Fruit fly (Drosophila melanogaster) whole organism, embryonic: ENCODE data around the gene CG43402.

Source experiments
- Atf6 ChIP-seq: fragments of 200-800 bp; sonication (Bioruptor generic); IDR thresholded peaks from 2 replicates; pipeline ENCODE4 v1.3.6; 2022; ENCODE audit warnings: missing biosample characterization, missing genetic modification characterization
- CG10147 ChIP-seq: fragments of 200-800 bp; sonication (Bioruptor generic); optimal IDR thresholded peaks from 2 replicates; lab custom pipeline; 2019; ENCODE audit warnings: missing biosample characterization, mild to moderate bottlenecking, missing genetic modification characterization, moderate library complexity
- CG10565 ChIP-seq: fragments of 200-800 bp; sonication (Bioruptor generic); optimal IDR thresholded peaks from 3 replicates; lab custom pipeline; 2016; ENCODE audit warnings: missing biosample characterization, mild to moderate bottlenecking, missing genetic modification characterization
- CG11093 ChIP-seq: fragments of 200-800 bp; sonication (Bioruptor generic); IDR thresholded peaks from 3 replicates; pipeline ENCODE4 v1.3.6; 2022; ENCODE audit warnings: missing biosample characterization, missing genetic modification characterization
- CG12104 ChIP-seq: fragments of 200-800 bp; sonication (Bioruptor generic); optimal IDR thresholded peaks from 3 replicates; lab custom pipeline; 2016; ENCODE audit warnings: missing biosample characterization, missing genetic modification characterization
- CG12769 ChIP-seq: fragments of 200-800 bp; sonication (Bioruptor generic); optimal IDR thresholded peaks from 2 replicates; lab custom pipeline; 2019; ENCODE audit warnings: missing biosample characterization, mild to moderate bottlenecking, missing genetic modification characterization, moderate library complexity
- CG13424 ChIP-seq: fragments of 200-800 bp; sonication (Bioruptor generic); optimal IDR thresholded peaks from 2 replicates; lab custom pipeline; 2019; ENCODE audit warnings: missing biosample characterization, mild to moderate bottlenecking, missing genetic modification characterization, moderate library complexity
- CG1647 ChIP-seq: fragments of 200-800 bp; sonication (Bioruptor generic); optimal IDR thresholded peaks from 3 replicates; lab custom pipeline; 2016; ENCODE audit warnings: missing biosample characterization, missing genetic modification characterization
- CG16813 ChIP-seq: fragments of 200-800 bp; sonication (Bioruptor generic); IDR thresholded peaks from 3 replicates; pipeline ENCODE4 v1.3.6; 2022; ENCODE audit warnings: missing biosample characterization, missing genetic modification characterization; ENCODE audit not compliant: partially characterized antibody
- CG2120 ChIP-seq: fragments of 200-800 bp; sonication (Bioruptor generic); optimal IDR thresholded peaks from 3 replicates; lab custom pipeline; 2016; ENCODE audit warnings: missing biosample characterization, missing genetic modification characterization
- CG2712 ChIP-seq: fragments of 200-800 bp; optimal IDR thresholded peaks from 3 replicates; lab custom pipeline; 2019; ENCODE audit warnings: missing biosample characterization, mild to moderate bottlenecking, missing genetic modification characterization, moderate library complexity
- CG30403 ChIP-seq: fragments of 200-800 bp; sonication (Bioruptor generic); optimal IDR thresholded peaks from 3 replicates; lab custom pipeline; 2016; ENCODE audit warnings: missing biosample characterization, missing genetic modification characterization
- CG30431 ChIP-seq: fragments of 200-800 bp; sonication (Bioruptor generic); optimal IDR thresholded peaks from 2 replicates; lab custom pipeline; 2017; ENCODE audit warnings: missing biosample characterization, missing genetic modification characterization
- CG3726 ChIP-seq: fragments of 200-800 bp; sonication (Bioruptor generic); IDR thresholded peaks from 3 replicates; pipeline ENCODE4, ENCODE4 v1.3.6; 2022; ENCODE audit warnings: missing biosample characterization, missing genetic modification characterization
- CG3838 ChIP-seq: fragments of 200-800 bp; sonication (Bioruptor generic); optimal IDR thresholded peaks from 3 replicates; lab custom pipeline; 2016; ENCODE audit warnings: missing biosample characterization, missing genetic modification characterization
- CG4328 ChIP-seq: fragments of 200-800 bp; sonication (Bioruptor generic); optimal IDR thresholded peaks from 3 replicates; lab custom pipeline; 2017; ENCODE audit warnings: missing biosample characterization, missing genetic modification reagents, missing genetic modification characterization
- CG5953 ChIP-seq: fragments of 200-800 bp; sonication (Bioruptor generic); IDR thresholded peaks from 2 replicates; pipeline ENCODE4 v1.3.6; 2022; ENCODE audit warnings: missing biosample characterization, missing genetic modification characterization
- CG6791 ChIP-seq: fragments of 200-800 bp; sonication (Bioruptor generic); IDR thresholded peaks from 3 replicates; pipeline ENCODE4 v1.3.6; 2022; ENCODE audit warnings: missing biosample characterization, missing genetic modification characterization; ENCODE audit not compliant: partially characterized antibody
- CG6854 ChIP-seq: fragments of 200-800 bp; sonication (Bioruptor generic); optimal IDR thresholded peaks from 3 replicates; lab custom pipeline; 2017; ENCODE audit warnings: missing biosample characterization, mild to moderate bottlenecking, missing genetic modification characterization
- CG7357 ChIP-seq: fragments of 200-800 bp; sonication (Bioruptor generic); IDR thresholded peaks from 3 replicates; pipeline ENCODE4 v1.3.6; 2022; ENCODE audit warnings: missing biosample characterization, missing genetic modification characterization
- CG8944 ChIP-seq: fragments of 200-800 bp; sonication (Bioruptor generic); optimal IDR thresholded peaks from 3 replicates; lab custom pipeline; 2016; ENCODE audit warnings: missing biosample characterization, missing genetic modification characterization
- CHES-1-like ChIP-seq: fragments of 200-800 bp; sonication (Bioruptor generic); optimal IDR thresholded peaks from 2 replicates; lab custom pipeline; 2016; ENCODE audit warnings: missing biosample characterization, missing genetic modification characterization
- CoRest ChIP-seq: fragments of 200-800 bp; sonication (Bioruptor generic); optimal IDR thresholded peaks from 3 replicates; lab custom pipeline; 2018; ENCODE audit warnings: missing biosample characterization, mild to moderate bottlenecking, missing genetic modification characterization, moderate library complexity
- Dll ChIP-seq: fragments of 200-800 bp; sonication (Bioruptor generic); IDR thresholded peaks from 4 replicates; pipeline ENCODE4 v1.3.6; 2022; ENCODE audit warnings: missing biosample characterization, missing genetic modification characterization; ENCODE audit not compliant: partially characterized antibody
- Dref ChIP-seq: fragments of 200-800 bp; sonication (Bioruptor generic); IDR thresholded peaks from 2 replicates; pipeline ENCODE4 v1.3.6; 2022; ENCODE audit warnings: missing biosample characterization, missing genetic modification characterization
- Fer2 ChIP-seq: fragments of 200-800 bp; sonication (Bioruptor generic); optimal IDR thresholded peaks from 2 replicates; lab custom pipeline; 2018; ENCODE audit warnings: missing biosample characterization, mild to moderate bottlenecking, missing genetic modification characterization, moderate library complexity
- HLH3B ChIP-seq: fragments of 200-800 bp; sonication (Bioruptor generic); IDR thresholded peaks from 2 replicates; pipeline ENCODE4 v1.3.6; 2022; ENCODE audit warnings: missing biosample characterization, missing genetic modification characterization
- HLH54F ChIP-seq: fragments of 200-800 bp; sonication (Bioruptor generic); optimal IDR thresholded peaks from 3 replicates; lab custom pipeline; 2016; ENCODE audit warnings: missing biosample characterization, missing genetic modification characterization
- Hmr ChIP-seq: fragments of 200-800 bp; sonication (Bioruptor generic); optimal IDR thresholded peaks from 3 replicates; lab custom pipeline; 2017; ENCODE audit warnings: mild to moderate bottlenecking, missing biosample characterization, missing genetic modification reagents, missing genetic modification characterization
- Mes4 ChIP-seq: fragments of 200-800 bp; sonication (Bioruptor generic); optimal IDR thresholded peaks from 2 replicates; lab custom pipeline; 2016; ENCODE audit warnings: missing biosample characterization, missing genetic modification characterization
- NC2β ChIP-seq: fragments of 200-800 bp; sonication (Bioruptor generic); optimal IDR thresholded peaks from 2 replicates; lab custom pipeline; 2016; ENCODE audit warnings: missing biosample characterization, missing genetic modification characterization
- Oli ChIP-seq: fragments of 200-800 bp; sonication (Bioruptor generic); optimal IDR thresholded peaks from 2 replicates; lab custom pipeline; 2018; ENCODE audit warnings: missing biosample characterization, mild to moderate bottlenecking, missing genetic modification characterization, moderate library complexity
- Sox102F ChIP-seq: fragments of 200-800 bp; sonication (Bioruptor generic); optimal IDR thresholded peaks from 2 replicates; lab custom pipeline; 2018; ENCODE audit warnings: missing biosample characterization, mild to moderate bottlenecking, missing genetic modification characterization, moderate library complexity
- amos ChIP-seq: fragments of 200-800 bp; sonication (Bioruptor generic); IDR thresholded peaks from 2 replicates; pipeline ENCODE4 v1.3.6; 2022; ENCODE audit warnings: missing biosample characterization, missing genetic modification characterization; ENCODE audit not compliant: partially characterized antibody
- bigmax ChIP-seq: fragments of 200-800 bp; sonication (Bioruptor generic); optimal IDR thresholded peaks from 2 replicates; lab custom pipeline; 2018; ENCODE audit warnings: missing biosample characterization, mild to moderate bottlenecking, missing genetic modification characterization
- bsh ChIP-seq, 2 experiments: fragments of 200-800 bp; sonication (Bioruptor generic); optimal IDR thresholded peaks; 2 replicates each; lab custom pipeline; 2017 to 2018; ENCODE audit warnings: mild to moderate bottlenecking in 2 of 2, missing biosample characterization in 2 of 2, missing genetic modification characterization in 2 of 2, moderate library complexity in 1 of 2
- ci ChIP-seq: fragments of 200-800 bp; sonication (Bioruptor generic); IDR thresholded peaks from 3 replicates; pipeline ENCODE4 v1.3.6; 2022; ENCODE audit warnings: missing biosample characterization, missing genetic modification characterization
- disco-r ChIP-seq: fragments of 200-800 bp; sonication (Bioruptor generic); optimal IDR thresholded peaks from 2 replicates; lab custom pipeline; 2016; ENCODE audit warnings: missing biosample characterization, missing genetic modification characterization
- dmrt99B ChIP-seq: fragments of 200-800 bp; sonication (Bioruptor generic); optimal IDR thresholded peaks from 2 replicates; lab custom pipeline; 2018; ENCODE audit warnings: missing biosample characterization, mild to moderate bottlenecking, missing genetic modification characterization, moderate library complexity
- esg ChIP-seq: fragments of 200-800 bp; sonication (Bioruptor generic); conservative IDR thresholded peaks from 2 replicates; pipeline ENCODE4 v1.3.6; 2022; ENCODE audit warnings: missing biosample characterization, missing genetic modification characterization
- ewg ChIP-seq: fragments of 200-800 bp; sonication (Bioruptor generic); optimal IDR thresholded peaks from 3 replicates; lab custom pipeline; 2017; ENCODE audit warnings: mild to moderate bottlenecking, missing biosample characterization, missing genetic modification reagents, missing genetic modification characterization
- gce ChIP-seq: fragments of 200-800 bp; sonication (Bioruptor generic); IDR thresholded peaks from 3 replicates; pipeline ENCODE4 v1.3.6; 2022; ENCODE audit warnings: missing biosample characterization, missing genetic modification characterization
- otp ChIP-seq: fragments of 200-800 bp; sonication (Bioruptor generic); IDR thresholded peaks from 3 replicates; pipeline ENCODE4, ENCODE4 v1.3.6; 2022; ENCODE audit warnings: missing biosample characterization, missing genetic modification characterization
- pan ChIP-seq, 4 experiments: fragments of >200 bp in 3 of 4; fragments of 200-800 bp in 1 of 4; sonication (Bioruptor generic) in 1 of 4; optimal IDR thresholded peaks in 3 of 4; IDR thresholded peaks in 1 of 4; 2 replicates each; pipeline versions ENCODE4 v1.3.6 to Lab custom; 2017 to 2022; ENCODE audit warnings: missing biosample characterization in 2 of 4, missing genetic modification characterization in 2 of 4, mixed read lengths in 1 of 4
- pros ChIP-seq: fragments of 200-800 bp; sonication (Bioruptor generic); optimal IDR thresholded peaks from 3 replicates; lab custom pipeline; 2019; ENCODE audit warnings: missing biosample characterization, mild to moderate bottlenecking, missing genetic modification characterization, moderate library complexity
- stc ChIP-seq: fragments of 200-800 bp; sonication (Bioruptor generic); IDR thresholded peaks from 2 replicates; pipeline ENCODE4 v1.3.6; 2022; ENCODE audit warnings: missing biosample characterization, missing genetic modification characterization
- sug ChIP-seq: fragments of 200-800 bp; optimal IDR thresholded peaks from 2 replicates; lab custom pipeline; 2019; ENCODE audit warnings: missing biosample characterization, mild to moderate bottlenecking, missing genetic modification characterization, moderate library complexity
- trh ChIP-seq: fragments of 200-800 bp; sonication (Bioruptor generic); optimal IDR thresholded peaks from 2 replicates; lab custom pipeline; 2016; ENCODE audit warnings: missing biosample characterization, missing genetic modification characterization
- ttk ChIP-seq: fragments of 200-800 bp; sonication (Bioruptor generic); IDR thresholded peaks from 2 replicates; pipeline ENCODE4 v2.1.2; 2022; ENCODE audit warnings: missing biosample characterization, missing genetic modification characterization
- unpg ChIP-seq: fragments of 200-800 bp; sonication (Bioruptor generic); optimal IDR thresholded peaks from 3 replicates; lab custom pipeline; 2018; ENCODE audit warnings: missing biosample characterization, mild to moderate bottlenecking, missing genetic modification characterization, moderate library complexity

CG43402 gene

dm6 chr2L:1427792-1428191, 14.6 kb upstream of the CG43402 start (continued):
- TF ChIP-seq pan (optimal IDR thresholded peaks at IDR 0.05; lab: Kevin White, UChicago) = no peak
- TF ChIP-seq pan (GFP tag; optimal IDR thresholded peaks at IDR 0.05 in 1 of 2, IDR thresholded peaks at IDR 0.05 in 1 of 2) = peak in 1 of 2 experiments; percentile 43
- no peak for TF ChIP-seq pros (GFP tag; lab: Kevin White, UChicago)
- peak; percentile 38 for TF ChIP-seq stc (GFP tag; lab: Robert Waterston, UW)
- 0 out of 4 replicates have a peak, but pooled peaks have one; percentile 19 for TF ChIP-seq Dll (GFP tag; lab: Robert Waterston, UW)
- TF ChIP-seq amos (GFP tag; lab: Robert Waterston, UW) = no peak
- peak; percentile 55; the same call in 1 of the 2 replicates for TF ChIP-seq CG5953 (GFP tag; lab: Robert Waterston, UW)
- no peak for TF ChIP-seq bigmax (GFP tag; lab: Kevin White, UChicago)
- no peak for TF ChIP-seq sug
- peak; percentile 21 for TF ChIP-seq ewg (GFP tag; lab: Kevin White, UChicago)
- TF ChIP-seq CG2120 (GFP tag; lab: Kevin White, UChicago) = peak; percentile 18
- peak; percentile 33 for TF ChIP-seq CG2712 (tag; lab: Kevin White, UChicago)
- no peak for TF ChIP-seq CG10147 (GFP tag; lab: Kevin White, UChicago)
- TF ChIP-seq dmrt99B (tag; lab: Kevin White, UChicago) = peak; percentile 44
- TF ChIP-seq CG4328 (GFP tag; lab: Kevin White, UChicago) = no peak
- TF ChIP-seq CG6791 (GFP tag; lab: Robert Waterston, UW) = no peak
- peak; percentile 41 for TF ChIP-seq HLH3B (GFP tag; lab: Robert Waterston, UW)
- TF ChIP-seq CG11093 (GFP tag; lab: Robert Waterston, UW) = 0 out of 3 replicates have a peak, but pooled peaks have one; percentile 8
- TF ChIP-seq gce (GFP tag; lab: Robert Waterston, UW) = no peak
- no peak for TF ChIP-seq HLH54F
- TF ChIP-seq CG30431 = no peak
- TF ChIP-seq Hmr (GFP tag; lab: Kevin White, UChicago) = no peak
- peak; percentile 21 for TF ChIP-seq disco-r
- TF ChIP-seq CG8944 (GFP tag; lab: Kevin White, UChicago) = peak; percentile 27
- peak; percentile 58; the same call in 2 of the 3 replicates for TF ChIP-seq otp (GFP tag; lab: Robert Waterston, UW)
- no peak for TF ChIP-seq CG30403 (GFP tag; lab: Kevin White, UChicago)
- TF ChIP-seq CG3726 (GFP tag; lab: Robert Waterston, UW) = peak; percentile 60; the same call in 1 of the 3 replicates
- TF ChIP-seq CG10565 (GFP tag; lab: Kevin White, UChicago) = no peak
- TF ChIP-seq CG13424 = no peak
- TF ChIP-seq bsh (GFP tag; optimal IDR thresholded peaks at IDR 0.05; lab: Kevin White, UChicago) = peak; percentile 17 to 52
- TF ChIP-seq CG16813 (GFP tag; lab: Robert Waterston, UW) = no peak
- peak; percentile 5 for TF ChIP-seq NC2β (GFP tag; lab: Kevin White, UChicago)
- TF ChIP-seq ci (GFP tag; lab: Robert Waterston, UW) = peak; percentile 63
- no peak for TF ChIP-seq CG6854 (GFP tag; lab: Kevin White, UChicago)
- TF ChIP-seq CHES-1-like = no peak
- TF ChIP-seq Atf6 = peak; percentile 22; the same call in 1 of the 2 replicates
- no peak for TF ChIP-seq CG12104 (GFP tag; lab: Kevin White, UChicago)
- TF ChIP-seq esg (GFP tag; lab: Robert Waterston, UW) = peak; percentile 35; the same call in 1 of the 2 replicates
- TF ChIP-seq Dref (GFP tag; lab: Robert Waterston, UW) = no peak
- peak; percentile 31 for TF ChIP-seq CG12769 (tag; lab: Kevin White, UChicago)
- peak; percentile 19 for TF ChIP-seq CG3838 (GFP tag; lab: Kevin White, UChicago)
- peak; percentile 69 for TF ChIP-seq Sox102F (GFP tag; lab: Kevin White, UChicago)
- peak; percentile 33 for TF ChIP-seq Mes4 (GFP tag; lab: Kevin White, UChicago)
- no peak for TF ChIP-seq CG7357 (GFP tag; lab: Robert Waterston, UW)
- TF ChIP-seq CoRest (tag; lab: Kevin White, UChicago) = no peak
- peak; percentile 32 for TF ChIP-seq unpg (GFP tag; lab: Kevin White, UChicago)
- TF ChIP-seq Fer2 = no peak
- peak; percentile 27; the same call in 1 of the 2 replicates for TF ChIP-seq ttk (GFP tag; lab: Robert Waterston, UW)
- TF ChIP-seq trh = peak; percentile 1
- no peak for TF ChIP-seq CG1647 (GFP tag; lab: Kevin White, UChicago)
- TF ChIP-seq Oli (tag; lab: Kevin White, UChicago) = peak; percentile 27
